Fruit fly (Drosophila melanogaster) whole organism, prepupa: ENCODE results near the gene CG15035.

Experiments
- Blimp-1 ChIP-seq: fragments of 200-800 bp; sonication (Bioruptor generic); optimal IDR thresholded peaks from 3 replicates; lab custom pipeline; 2017; ENCODE audit warnings: missing biosample characterization, missing genetic modification characterization, mild to moderate bottlenecking, moderate library complexity, missing genetic modification reagents
- CG10669 ChIP-seq: fragments of 200-800 bp; sonication (Bioruptor generic); optimal IDR thresholded peaks from 3 replicates; lab custom pipeline; 2018; ENCODE audit warnings: missing biosample characterization, mild to moderate bottlenecking, missing genetic modification characterization, moderate library complexity
- CG11294 ChIP-seq: fragments of 200-800 bp; sonication (Bioruptor generic); IDR thresholded peaks from 2 replicates; pipeline ENCODE4 v1.3.6; 2022; ENCODE audit warnings: missing biosample characterization, missing genetic modification characterization
- CG11762 ChIP-seq: fragments of 200-800 bp; sonication (Bioruptor generic); optimal IDR thresholded peaks from 3 replicates; lab custom pipeline; 2016; ENCODE audit warnings: missing biosample characterization, missing genetic modification characterization; ENCODE audit not compliant: insufficient read depth
- CG11902 ChIP-seq: fragments of 200-800 bp; sonication (Bioruptor generic); optimal IDR thresholded peaks from 3 replicates; lab custom pipeline; 2016; ENCODE audit warnings: missing biosample characterization, missing genetic modification characterization
- CG16779 ChIP-seq: fragments of 200-800 bp; sonication (Bioruptor generic); optimal IDR thresholded peaks from 3 replicates; lab custom pipeline; 2017; ENCODE audit warnings: missing biosample characterization, mild to moderate bottlenecking, missing genetic modification characterization
- CG31627 ChIP-seq: fragments of 200-800 bp; sonication (Bioruptor generic); optimal IDR thresholded peaks from 3 replicates; lab custom pipeline; 2016; ENCODE audit warnings: missing biosample characterization, missing genetic modification characterization
- CG34406 ChIP-seq: fragments of 200-800 bp; sonication (Bioruptor generic); optimal IDR thresholded peaks from 3 replicates; lab custom pipeline; 2016; ENCODE audit warnings: missing biosample characterization, missing genetic modification characterization
- CG3919 ChIP-seq: fragments of 200-800 bp; sonication (Bioruptor generic); optimal IDR thresholded peaks from 3 replicates; lab custom pipeline; 2016; ENCODE audit warnings: missing biosample characterization, missing genetic modification characterization
- CG4318 ChIP-seq: fragments of 200-800 bp; sonication (Bioruptor generic); optimal IDR thresholded peaks from 3 replicates; lab custom pipeline; 2017; ENCODE audit warnings: missing biosample characterization, mild to moderate bottlenecking, missing genetic modification characterization
- CG6163 ChIP-seq: fragments of 200-800 bp; sonication (Bioruptor generic); IDR thresholded peaks from 3 replicates; pipeline ENCODE4 v1.3.6; 2022; ENCODE audit warnings: missing biosample characterization, missing genetic modification characterization
- CG6276 ChIP-seq: fragments of 200-800 bp; sonication (Bioruptor generic); optimal IDR thresholded peaks from 2 replicates; lab custom pipeline; 2017; ENCODE audit warnings: missing biosample characterization, mild to moderate bottlenecking, missing genetic modification characterization
- CG6792 ChIP-seq: fragments of 200-800 bp; sonication (Bioruptor generic); optimal IDR thresholded peaks from 3 replicates; lab custom pipeline; 2016; ENCODE audit warnings: missing biosample characterization, missing genetic modification characterization
- CG6808 ChIP-seq: fragments of 200-800 bp; sonication (Bioruptor generic); optimal IDR thresholded peaks from 3 replicates; lab custom pipeline; 2017; ENCODE audit warnings: missing biosample characterization, missing genetic modification characterization, mild to moderate bottlenecking, moderate library complexity, missing genetic modification reagents
- CG6854 ChIP-seq: fragments of 200-800 bp; sonication (Bioruptor generic); optimal IDR thresholded peaks from 2 replicates; lab custom pipeline; 2017; ENCODE audit warnings: missing biosample characterization, mild to moderate bottlenecking, missing genetic modification characterization
- CG8119 ChIP-seq: fragments of 200-800 bp; sonication (Bioruptor generic); IDR thresholded peaks from 3 replicates; pipeline ENCODE4 v1.3.6; 2022; ENCODE audit warnings: missing biosample characterization, missing genetic modification characterization
- CG8319 ChIP-seq: fragments of 200-800 bp; sonication (Bioruptor generic); optimal IDR thresholded peaks from 3 replicates; lab custom pipeline; 2016; ENCODE audit warnings: missing biosample characterization, missing genetic modification characterization
- CG8632 ChIP-seq: fragments of 200-800 bp; sonication (Bioruptor generic); optimal IDR thresholded peaks from 3 replicates; lab custom pipeline; 2016; ENCODE audit warnings: missing biosample characterization, missing genetic modification characterization
- CG9139 ChIP-seq: fragments of 200-800 bp; sonication (Bioruptor generic); optimal IDR thresholded peaks from 3 replicates; lab custom pipeline; 2017; ENCODE audit warnings: missing biosample characterization, mild to moderate bottlenecking, missing genetic modification characterization
- Eip75B ChIP-seq: fragments of 200-800 bp; sonication (Bioruptor generic); optimal IDR thresholded peaks from 3 replicates; lab custom pipeline; 2016; ENCODE audit warnings: missing biosample characterization, missing genetic modification characterization
- Eip78C ChIP-seq: fragments of 200-800 bp; sonication (Bioruptor generic); peaks from one replicate; lab custom pipeline; 2016; ENCODE audit warnings: missing biosample characterization, missing genetic modification characterization
- Eip93F ChIP-seq: fragments of 200-800 bp; sonication (Bioruptor generic); optimal IDR thresholded peaks from 2 replicates; lab custom pipeline; 2016; ENCODE audit warnings: missing biosample characterization, mild to moderate bottlenecking, missing genetic modification characterization
- Ets21C ChIP-seq: fragments of 200-800 bp; sonication (Bioruptor generic); optimal IDR thresholded peaks from 3 replicates; lab custom pipeline; 2016; ENCODE audit warnings: missing biosample characterization, missing genetic modification characterization
- Ets96B ChIP-seq: fragments of 200-800 bp; optimal IDR thresholded peaks from 2 replicates; lab custom pipeline; 2019; ENCODE audit warnings: missing biosample characterization, mild to moderate bottlenecking, missing genetic modification characterization, moderate library complexity
- Gug ChIP-seq: fragments of 200-800 bp; sonication (Bioruptor generic); IDR thresholded peaks from 2 replicates; pipeline ENCODE4 v1.3.6; 2022; ENCODE audit warnings: missing biosample characterization, missing genetic modification characterization
- Hr38 ChIP-seq: sonication (Bioruptor generic); optimal IDR thresholded peaks from 2 replicates; lab custom pipeline; 2016; ENCODE audit warnings: missing biosample characterization, missing genetic modification characterization
- Hr39 ChIP-seq: fragments of 200-800 bp; sonication (Bioruptor generic); optimal IDR thresholded peaks from 2 replicates; lab custom pipeline; 2016; ENCODE audit warnings: missing biosample characterization, missing genetic modification characterization
- Hr4 ChIP-seq: fragments of 200-800 bp; sonication (Bioruptor generic); optimal IDR thresholded peaks from 3 replicates; lab custom pipeline; 2016; ENCODE audit warnings: missing biosample characterization, missing genetic modification characterization
- Lpt ChIP-seq: fragments of 200-800 bp; sonication (Bioruptor generic); optimal IDR thresholded peaks from 3 replicates; lab custom pipeline; 2016; ENCODE audit warnings: missing biosample characterization, missing genetic modification characterization
- OdsH ChIP-seq: fragments of 200-800 bp; sonication (Bioruptor generic); optimal IDR thresholded peaks from 3 replicates; lab custom pipeline; 2016; ENCODE audit warnings: missing biosample characterization, missing genetic modification characterization
- Smox ChIP-seq: fragments of 200-800 bp; sonication (Bioruptor generic); optimal IDR thresholded peaks from 3 replicates; lab custom pipeline; 2016; ENCODE audit warnings: missing biosample characterization, missing genetic modification characterization
- Sox102F ChIP-seq: fragments of 200-800 bp; sonication (Bioruptor generic); optimal IDR thresholded peaks from 2 replicates; lab custom pipeline; 2016; ENCODE audit warnings: missing biosample characterization, mild to moderate bottlenecking, missing genetic modification characterization
- Sox14 ChIP-seq: fragments of 200-800 bp; sonication (Bioruptor generic); optimal IDR thresholded peaks from 3 replicates; lab custom pipeline; 2016; ENCODE audit warnings: missing biosample characterization, missing genetic modification characterization
- Sox15 ChIP-seq: fragments of 200-800 bp; sonication (Bioruptor generic); optimal IDR thresholded peaks from 3 replicates; lab custom pipeline; 2016; ENCODE audit warnings: missing biosample characterization, missing genetic modification characterization
- cyc ChIP-seq: fragments of 200-800 bp; sonication (Bioruptor generic); optimal IDR thresholded peaks from 3 replicates; lab custom pipeline; 2016; ENCODE audit warnings: missing biosample characterization, missing genetic modification characterization
- dac ChIP-seq: fragments of 200-800 bp; sonication (Bioruptor generic); optimal IDR thresholded peaks from 2 replicates; lab custom pipeline; 2017; ENCODE audit warnings: missing biosample characterization, mild to moderate bottlenecking, missing genetic modification characterization
- dsx ChIP-seq: fragments of 200-800 bp; optimal IDR thresholded peaks from 3 replicates; lab custom pipeline; 2019; ENCODE audit warnings: missing biosample characterization, mild to moderate bottlenecking, missing genetic modification characterization, moderate library complexity; ENCODE audit not compliant: poor library complexity, severe bottlenecking
- eg ChIP-seq: fragments of 200-800 bp; sonication (Bioruptor generic); IDR thresholded peaks from 3 replicates; pipeline ENCODE4 v1.3.6; 2022; ENCODE audit warnings: missing biosample characterization, missing genetic modification characterization
- fd85E ChIP-seq: fragments of 200-800 bp; sonication (Bioruptor generic); optimal IDR thresholded peaks from 3 replicates; lab custom pipeline; 2016; ENCODE audit warnings: missing biosample characterization, missing genetic modification characterization
- fkh ChIP-seq: fragments of 200-800 bp; sonication (Bioruptor generic); optimal IDR thresholded peaks from 3 replicates; lab custom pipeline; 2017; ENCODE audit warnings: missing biosample characterization, mild to moderate bottlenecking, missing genetic modification characterization, moderate library complexity
- lz ChIP-seq: fragments of 200-800 bp; sonication (Bioruptor generic); optimal IDR thresholded peaks from 3 replicates; lab custom pipeline; 2016; ENCODE audit warnings: missing biosample characterization, missing genetic modification characterization
- net ChIP-seq: fragments of 200-800 bp; sonication (Bioruptor generic); optimal IDR thresholded peaks from 3 replicates; lab custom pipeline; 2016; ENCODE audit warnings: missing biosample characterization, missing genetic modification characterization
- pdm3 ChIP-seq: fragments of 200-800 bp; sonication (Bioruptor generic); optimal IDR thresholded peaks from 3 replicates; lab custom pipeline; 2016; ENCODE audit warnings: missing biosample characterization, missing genetic modification characterization
- salr ChIP-seq, 2 experiments: fragments of 200-800 bp; sonication (Bioruptor generic); optimal IDR thresholded peaks; 3 replicates each; lab custom pipeline; 2016 to 2018; ENCODE audit warnings: missing biosample characterization in 2 of 2, missing genetic modification characterization in 2 of 2, mild to moderate bottlenecking in 1 of 2
- ss ChIP-seq, 2 experiments: fragments of 200-800 bp; sonication (Bioruptor generic); optimal IDR thresholded peaks; 2 replicates in 1 of 2; 3 replicates in 1 of 2; lab custom pipeline; 2017 to 2018; ENCODE audit warnings: mild to moderate bottlenecking in 2 of 2, missing biosample characterization in 2 of 2, missing genetic modification characterization in 2 of 2, moderate library complexity in 1 of 2
- svp ChIP-seq: fragments of 200-800 bp; sonication (Bioruptor generic); peaks from one replicate; lab custom pipeline; 2016; ENCODE audit warnings: missing biosample characterization, missing genetic modification characterization

The CG15035 gene

DNA sequence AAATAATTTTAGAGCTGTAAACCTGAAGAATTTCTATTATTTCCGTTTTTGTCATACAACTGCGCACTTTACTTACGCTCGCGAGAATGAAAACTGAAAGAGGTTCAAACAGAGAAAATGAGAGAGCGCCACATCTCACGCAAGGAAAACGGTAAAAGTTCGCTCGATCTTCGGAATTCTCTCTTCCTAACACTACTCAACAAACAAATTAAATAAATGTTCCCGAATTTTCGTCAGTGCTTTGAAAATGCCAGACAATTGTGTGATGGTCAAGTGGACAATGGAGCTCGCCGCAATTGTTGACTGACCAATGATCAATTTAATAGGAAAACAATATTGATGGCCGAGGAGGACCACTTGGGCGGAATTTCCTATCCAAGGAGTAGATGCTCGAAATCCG lies 2.7 kb upstream of the CG15035 start, which contains the start of gene CG1677:
Gene CG1677, minus strand, starts transcription at position 101 of the 400 bp plus-strand sequence.
- TF ChIP-seq Eip75B (GFP tag; lab: Kevin White, UChicago) = no peak
- no peak for TF ChIP-seq CG11294
- TF ChIP-seq CG10669 (GFP tag; lab: Kevin White, UChicago) = no peak
- TF ChIP-seq lz (GFP tag; lab: Kevin White, UChicago) = no peak
- TF ChIP-seq, all 60 proteins: peak for 0

DNA sequence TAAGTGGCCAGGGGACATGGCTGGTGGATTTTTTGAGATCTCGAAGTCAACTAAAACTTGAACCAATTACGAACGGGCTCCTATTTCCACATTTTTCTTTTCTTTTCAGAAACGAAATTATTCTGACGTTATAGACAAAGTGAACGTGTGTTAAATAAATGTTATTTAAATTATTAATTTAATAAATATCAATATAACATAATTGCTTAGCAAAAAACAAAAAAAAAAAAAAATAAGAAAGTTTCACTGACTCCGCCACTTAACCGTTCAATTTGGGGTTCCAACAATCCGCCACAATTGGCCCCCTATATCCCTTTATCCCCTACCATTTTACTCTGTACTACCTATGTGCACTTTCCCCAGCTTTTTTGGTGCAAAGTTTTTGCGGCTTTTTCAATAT lies 20.1 kb downstream of the CG15035 start, which contains the start of gene CG42781:
Gene CG42781, minus strand, starts transcription at position 101 of the 400 bp plus-strand sequence.
- TF ChIP-seq pdm3 (no peak), fkh (GFP tag; lab: Kevin White, UChicago) (no peak), CG6854 (no peak), Hr4 (GFP tag; lab: Kevin White, UChicago) (no peak), eg (GFP tag; lab: Robert Waterston, UW) (no peak), Sox15 (GFP tag; lab: Kevin White, UChicago) (no peak), net (GFP tag; lab: Kevin White, UChicago) (no peak), salr (GFP tag; optimal IDR thresholded peaks at IDR 0.05; lab: Kevin White, UChicago) (no peak), CG9139 (GFP tag; lab: Kevin White, UChicago) (no peak), ss (GFP tag; optimal IDR thresholded peaks at IDR 0.05; lab: Kevin White, UChicago) (no peak), CG6163 (GFP tag; lab: Robert Waterston, UW) (no peak), Ets21C (GFP tag; lab: Kevin White, UChicago) (no peak), CG6808 (no peak), CG11294 (no peak), CG11902 (GFP tag; lab: Kevin White, UChicago) (no peak), Smox (GFP tag; lab: Kevin White, UChicago) (no peak), Hr39 (GFP tag; lab: Kevin White, UChicago) (no peak), CG6276 (GFP tag; lab: Kevin White, UChicago) (no peak), Sox102F (GFP tag; lab: Kevin White, UChicago) (no peak)

DNA sequence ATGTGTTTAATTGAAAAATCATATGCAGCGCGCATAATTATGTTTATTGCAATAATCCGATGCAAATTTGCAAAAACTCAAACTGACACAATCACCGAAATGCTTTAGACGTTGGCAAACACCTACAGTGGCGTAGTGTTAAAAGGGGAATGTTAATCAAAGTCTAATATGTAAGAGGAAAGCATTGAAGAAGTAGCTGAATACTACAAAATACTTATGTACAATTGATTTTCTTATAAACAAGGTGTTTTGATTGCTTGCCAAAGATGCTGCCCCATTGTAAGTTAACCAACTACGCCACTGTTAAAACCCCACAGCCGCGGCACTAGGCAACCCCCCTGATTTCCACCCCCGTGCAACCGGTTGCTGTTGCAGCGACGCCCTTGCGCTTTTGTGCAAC lies 23.4 kb downstream of the CG15035 start:
- TF ChIP-seq CG3919 (GFP tag; lab: Kevin White, UChicago) (peak; percentile 36), Ets96B (tag; lab: Kevin White, UChicago) (peak; percentile 13), Sox102F (GFP tag; lab: Kevin White, UChicago) (peak; percentile 37), net (GFP tag; lab: Kevin White, UChicago) (no peak), cyc (GFP tag; lab: Kevin White, UChicago) (peak; percentile 36), CG6276 (GFP tag; lab: Kevin White, UChicago) (no peak), Gug (no peak), CG11762 (GFP tag; lab: Kevin White, UChicago) (no peak), svp (peak; percentile 60), Eip78C (GFP tag; lab: Kevin White, UChicago) (peak; percentile 74), Lpt (GFP tag; lab: Kevin White, UChicago) (no peak), CG11294 (no peak), CG10669 (GFP tag; lab: Kevin White, UChicago) (peak; percentile 23), Eip75B (GFP tag; lab: Kevin White, UChicago) (peak; percentile 21), Smox (GFP tag; lab: Kevin White, UChicago) (peak; percentile 34), Blimp-1 (no peak), CG4318 (GFP tag; lab: Kevin White, UChicago) (no peak), Sox15 (GFP tag; lab: Kevin White, UChicago) (no peak), CG8319 (GFP tag; lab: Kevin White, UChicago) (no peak), CG16779 (tag; lab: Kevin White, UChicago) (no peak), dsx (GFP tag; lab: Kevin White, UChicago) (peak; percentile 16), OdsH (GFP tag; lab: Kevin White, UChicago) (peak; percentile 32), fd85E (GFP tag; lab: Kevin White, UChicago) (no peak), CG31627 (GFP tag; lab: Kevin White, UChicago) (peak; percentile 34), dac (GFP tag; lab: Kevin White, UChicago) (no peak), CG6854 (no peak), CG8632 (no peak), CG34406 (peak; percentile 10), CG6792 (GFP tag; lab: Kevin White, UChicago) (peak; percentile 37), Hr38 (GFP tag; lab: Kevin White, UChicago) (no peak), Sox14 (GFP tag; lab: Kevin White, UChicago) (peak; percentile 10), Hr39 (GFP tag; lab: Kevin White, UChicago) (peak; percentile 22), Eip93F (GFP tag; lab: Kevin White, UChicago) (no peak), CG8119 (GFP tag; lab: Robert Waterston, UW) (no peak), fkh (GFP tag; lab: Kevin White, UChicago) (no peak), Hr4 (GFP tag; lab: Kevin White, UChicago) (no peak), CG6808 (peak; percentile 33), CG6163 (GFP tag; lab: Robert Waterston, UW) (0 out of 3 replicates have a peak, but pooled peaks have one; percentile 11)
